Worm (Caenorhabditis elegans): ENCODE results near the gene chil-24.

- no peak for TF ChIP-seq tbx-37 (GFP tag; conservative IDR thresholded peaks at IDR 0.05)
- no peak for TF ChIP-seq ama-1 (optimal IDR thresholded peaks at IDR 0.05)
- no peak for TF ChIP-seq flt-1 (GFP tag; IDR thresholded peaks at IDR 0.05)
- no peak for TF ChIP-seq B0310.2 (tag; optimal IDR thresholded peaks at IDR 0.05)
- no peak for TF ChIP-seq ets-7 (tag; optimal IDR thresholded peaks at IDR 0.05)
- TF ChIP-seq sea-1 (GFP tag; conservative IDR thresholded peaks at IDR 0.05) = no peak
- no peak for TF ChIP-seq tbx-11 (GFP tag; IDR thresholded peaks at IDR 0.05)
- TF ChIP-seq hmbx-1 (tag; optimal IDR thresholded peaks at IDR 0.05) = no peak
- no peak for TF ChIP-seq ceh-13 (GFP tag; optimal IDR thresholded peaks at IDR 0.05)
- TF ChIP-seq ceh-36 (tag; optimal IDR thresholded peaks at IDR 0.05) = no peak
- TF ChIP-seq hmg-4 (GFP tag; optimal IDR thresholded peaks at IDR 0.05) = no peak
These were observed 22.7 kb downstream of the chil-24 start, which contains the start of the genes T10D4.14 and T10D4.19 for ce11 chrII:3151615-3152014.
